Fruit fly (Drosophila melanogaster): ENCODE results near the gene Cyp313a5.
A peak's percentile ranks its signal among the peaks of the same experiment; 100 is the strongest.

Cyp313a5 gene

DNA sequence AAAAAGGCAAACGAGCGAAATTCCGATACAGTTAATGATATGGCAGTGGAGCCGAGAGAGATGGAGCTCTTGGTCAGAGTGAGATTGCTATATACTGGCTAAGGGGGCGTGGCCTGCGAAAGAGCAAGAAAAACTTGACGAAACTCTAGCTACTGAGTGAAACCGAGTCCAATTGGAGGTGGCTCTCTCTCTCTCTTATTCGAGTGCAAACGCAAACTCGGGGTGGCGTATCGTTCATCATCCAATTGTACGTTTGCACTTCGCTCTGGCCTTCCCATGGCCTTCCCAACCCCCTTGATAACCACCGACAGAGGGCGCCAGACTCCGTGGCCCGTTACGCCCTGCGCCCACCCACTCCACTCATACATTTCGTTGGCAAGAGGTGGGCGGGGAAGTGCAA, 44.5 kb upstream of the Cyp313a5 start:
- TF ChIP-seq GATAd (GFP tag; optimal IDR thresholded peaks at IDR 0.05) (no peak), sage (GFP tag; optimal IDR thresholded peaks at IDR 0.05) (no peak), br (GFP tag; optimal IDR thresholded peaks at IDR 0.05) (no peak), lola (GFP tag; optimal IDR thresholded peaks at IDR 0.05) (no peak), dsf (GFP tag; optimal IDR thresholded peaks at IDR 0.05; ENCODE audit: borderline replicate concordance) (no peak), brk (GFP tag; optimal IDR thresholded peaks at IDR 0.05) (no peak), rgr (GFP tag; optimal IDR thresholded peaks at IDR 0.05) (no peak), OdsH (GFP tag; optimal IDR thresholded peaks at IDR 0.05) (no peak), Abd-B (GFP tag; optimal IDR thresholded peaks at IDR 0.05) (no peak), Dfd (GFP tag; optimal IDR thresholded peaks at IDR 0.05) (no peak), CG9705 (GFP tag; optimal IDR thresholded peaks at IDR 0.05) (no peak), Mio (GFP tag; optimal IDR thresholded peaks at IDR 0.05) (no peak), Sp1 (GFP tag; optimal IDR thresholded peaks at IDR 0.05) (no peak), pan (optimal IDR thresholded peaks at IDR 0.05) (no peak), Hnf4 (GFP tag; optimal IDR thresholded peaks at IDR 0.05) (peak; percentile 18), Dif (GFP tag; optimal IDR thresholded peaks at IDR 0.05; ENCODE audit: partially characterized antibody) (peak; percentile 18), dmrt93B (GFP tag; optimal IDR thresholded peaks at IDR 0.05) (no peak), dl (GFP tag; optimal IDR thresholded peaks at IDR 0.05; ENCODE audit: insufficient read depth in 1 of 2, partially characterized antibody in 2 of 2) (peak; percentile 33 to 40), Hr78 (GFP tag; optimal IDR thresholded peaks at IDR 0.05) (no peak), Rel (GFP tag; optimal IDR thresholded peaks at IDR 0.05) (no peak), Rel (tag; optimal IDR thresholded peaks at IDR 0.05) (peak; percentile 38), N (GFP tag; optimal IDR thresholded peaks at IDR 0.05) (no peak), jim (GFP tag; optimal IDR thresholded peaks at IDR 0.05) (no peak), CG32264 (GFP tag; optimal IDR thresholded peaks at IDR 0.05) (no peak), tai (GFP tag; optimal IDR thresholded peaks at IDR 0.05) (no peak), psq (GFP tag; optimal IDR thresholded peaks at IDR 0.05) (no peak), HLH106 (tag; optimal IDR thresholded peaks at IDR 0.05) (no peak), sv (GFP tag; optimal IDR thresholded peaks at IDR 0.05) (no peak), foxo (GFP tag; optimal IDR thresholded peaks at IDR 0.05) (no peak), CrebA (GFP tag; optimal IDR thresholded peaks at IDR 0.05; ENCODE audit: borderline replicate concordance) (no peak), Hr83 (GFP tag; optimal IDR thresholded peaks at IDR 0.05; ENCODE audit: poor library complexity, severe bottlenecking) (no peak), Myc (optimal IDR thresholded peaks at IDR 0.05) (no peak), fru (GFP tag; optimal IDR thresholded peaks at IDR 0.05) (no peak), usp (GFP tag; optimal IDR thresholded peaks at IDR 0.05) (no peak), woc (GFP tag; optimal IDR thresholded peaks at IDR 0.05) (no peak)

DNA sequence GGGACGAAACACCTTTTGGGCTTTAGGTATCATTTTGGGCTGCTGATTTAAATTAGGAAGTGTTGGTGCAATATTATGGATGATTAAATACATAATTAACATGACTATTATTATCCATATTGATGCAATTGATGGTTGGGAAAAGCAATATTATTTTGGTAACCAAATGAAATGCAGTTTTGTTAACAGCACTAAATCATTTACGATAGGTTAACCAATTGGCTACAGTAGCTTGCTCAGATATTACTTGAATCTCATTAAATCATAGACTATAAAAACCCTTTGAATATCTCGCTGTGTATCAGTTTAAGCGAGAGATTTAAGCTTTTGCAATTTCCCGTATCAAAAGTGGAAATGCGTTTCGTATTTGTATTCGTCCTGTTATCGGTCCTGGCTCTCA, 38.3 kb upstream of the Cyp313a5 start, which contains the start of gene Sfp87B:
Gene Sfp87B (plus strand): TSS at position 301 of the 400 bp plus-strand sequence.
- TF ChIP-seq psq (GFP tag; optimal IDR thresholded peaks at IDR 0.05): no peak
- no peak for TF ChIP-seq Sp1 (GFP tag; optimal IDR thresholded peaks at IDR 0.05)
- TF ChIP-seq brk (GFP tag; optimal IDR thresholded peaks at IDR 0.05): no peak
- TF ChIP-seq Dfd (GFP tag; optimal IDR thresholded peaks at IDR 0.05): no peak
- no peak for TF ChIP-seq CG9705 (GFP tag; optimal IDR thresholded peaks at IDR 0.05)
- no peak for TF ChIP-seq ey (GFP tag; optimal IDR thresholded peaks at IDR 0.05)
- no peak for TF ChIP-seq Rel (GFP tag; optimal IDR thresholded peaks at IDR 0.05)
- TF ChIP-seq Rel (tag; optimal IDR thresholded peaks at IDR 0.05): no peak
- TF ChIP-seq dmrt93B (GFP tag; optimal IDR thresholded peaks at IDR 0.05): no peak

DNA sequence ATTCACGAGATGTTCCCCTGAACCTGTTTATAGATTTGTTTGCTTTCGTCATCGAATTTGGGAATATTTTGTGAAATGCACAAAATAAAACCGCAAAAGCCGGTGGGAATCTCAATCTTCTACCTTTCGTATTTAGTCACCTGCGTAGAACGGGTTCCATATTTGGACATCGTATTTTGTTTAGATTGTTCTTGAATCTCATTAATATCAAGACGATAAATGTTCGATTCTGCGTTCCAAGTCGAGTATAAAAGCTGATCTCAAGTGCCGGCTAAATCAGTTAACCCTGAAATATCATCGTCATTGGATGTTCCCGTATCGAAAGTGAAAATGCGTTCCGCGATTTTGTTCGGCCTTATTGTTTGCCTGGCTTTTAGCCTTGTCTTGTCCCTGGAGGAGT, 36.1 kb upstream of the Cyp313a5 start, which contains the start of gene CG17738:
Gene CG17738 (plus strand): TSS at position 301 of the 400 bp plus-strand sequence.
- TF ChIP-seq GATAd (GFP tag; optimal IDR thresholded peaks at IDR 0.05): no peak

DNA sequence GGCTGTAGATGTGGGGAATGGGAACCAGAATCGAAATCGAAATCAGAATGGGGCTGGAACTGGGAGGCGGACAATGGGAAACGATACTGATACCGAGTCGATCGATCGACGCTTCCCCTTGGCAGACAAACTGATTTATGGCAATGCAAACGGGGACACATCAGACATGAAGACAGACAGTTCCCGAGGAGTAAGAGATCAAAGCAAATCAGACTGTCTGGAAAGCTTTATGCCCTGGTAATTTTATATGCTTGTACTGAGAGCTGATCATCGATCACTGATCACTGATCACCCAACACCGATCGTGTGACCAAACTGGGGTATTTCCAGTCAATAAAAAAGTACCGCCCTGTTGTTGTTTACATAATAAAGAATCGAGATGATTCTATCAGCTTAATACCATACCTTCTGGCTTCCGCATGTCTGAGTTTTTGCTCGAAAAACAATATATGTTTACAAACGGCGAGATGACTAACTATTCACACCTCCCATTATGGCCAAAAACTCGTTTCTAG, 35.5 kb upstream of the Cyp313a5 start:
- TF ChIP-seq Rel (GFP tag; optimal IDR thresholded peaks at IDR 0.05): no peak
- peak; percentile 92 for TF ChIP-seq Rel (tag; optimal IDR thresholded peaks at IDR 0.05)
- no peak for TF ChIP-seq Dif (GFP tag; optimal IDR thresholded peaks at IDR 0.05; ENCODE audit: partially characterized antibody)
- no peak for TF ChIP-seq rgr (GFP tag; optimal IDR thresholded peaks at IDR 0.05)
- TF ChIP-seq Abd-B (GFP tag; optimal IDR thresholded peaks at IDR 0.05): no peak
- no peak for TF ChIP-seq sage (GFP tag; optimal IDR thresholded peaks at IDR 0.05)
- TF ChIP-seq woc (GFP tag; optimal IDR thresholded peaks at IDR 0.05): no peak
- TF ChIP-seq Vsx2 (GFP tag; optimal IDR thresholded peaks at IDR 0.05; ENCODE audit: partially characterized antibody): no peak

Data from whole organism, wandering third instar larva.